Worm (Caenorhabditis elegans): Measurements from ENCODE around the gene Y4C6B.3.

- TF ChIP-seq ztf-29 (GFP tag; IDR thresholded peaks at IDR 0.05) (no peak), tab-1 (GFP tag; IDR thresholded peaks at IDR 0.05) (no peak), ref-1 (GFP tag; conservative IDR thresholded peaks at IDR 0.05) (no peak), klf-2 (GFP tag; conservative IDR thresholded peaks at IDR 0.05) (no peak), T22C8.4 (GFP tag; IDR thresholded peaks at IDR 0.05) (no peak), cog-1 (tag; optimal IDR thresholded peaks at IDR 0.05) (no peak), flt-1 (GFP tag; IDR thresholded peaks at IDR 0.05) (no peak), med-1 (GFP tag; optimal IDR thresholded peaks at IDR 0.05; ENCODE audit: insufficient read depth) (no peak), ztf-23 (GFP tag; IDR thresholded peaks at IDR 0.05) (no peak)
Observed at ce11 chrIV:5360533-5360932, 28.3 kb downstream of the Y4C6B.3 start, which contains the start of gene F41H10.5.

Measured in whole organism, midembryonic.